5 fruit fly cellular contexts compared by ENCODE assay signal in genomic region chr2L:530245-530644, dm6.
TF ChIP-seq lines count a peak whose summit lies in the region.

No protein-coding gene starts in this region.

- TF ChIP-seq CTCF in whole organism, embryonic (GFP tag; optimal IDR thresholded peaks at IDR 0.05; lab: Kevin White, UChicago), result no peak

TF ChIP-seq in whole organism, 6 proteins besides CTCF, POLR2A, EP300 and RAD21:
- TF ChIP-seq psq (optimal IDR thresholded peaks at IDR 0.05; lab: Kevin White, UChicago) (no peak), Dll (optimal IDR thresholded peaks at IDR 0.05; lab: Kevin White, UChicago) (peak; percentile 13)

TF ChIP-seq in whole organism, embryonic, 481 proteins besides CTCF, POLR2A, EP300 and RAD21 (continues in another document):
- TF ChIP-seq Trl (optimal IDR thresholded peaks at IDR 0.05; lab: Kevin White, UChicago) (no peak), Trl (GFP tag; optimal IDR thresholded peaks at IDR 0.05; lab: Kevin White, UChicago) (peak; percentile 28), Atf6 (GFP tag; IDR thresholded peaks at IDR 0.05; lab: Robert Waterston, UW) (no peak), CG1602 (GFP tag; optimal IDR thresholded peaks at IDR 0.05; lab: Kevin White, UChicago) (peak; percentile 4), CG34422 (GFP tag; IDR thresholded peaks at IDR 0.05; lab: Robert Waterston, UW) (peak; percentile 28; the same call in 1 of the 3 replicates), Pdp1 (GFP tag; optimal IDR thresholded peaks at IDR 0.05; lab: Kevin White, UChicago) (peak in 1 of 2 experiments; percentile 30), Med (GFP tag; lab: Kevin White, UChicago) (peak; percentile 73), dmrt99B (tag; optimal IDR thresholded peaks at IDR 0.05; lab: Kevin White, UChicago) (peak; percentile 35), hkb (optimal IDR thresholded peaks at IDR 0.05; lab: Kevin White, UChicago) (no peak), hkb (GFP tag; IDR thresholded peaks at IDR 0.05; lab: Robert Waterston, UW) (0 out of 2 replicates have a peak, but pooled peaks have one; percentile 21), chif (GFP tag; optimal IDR thresholded peaks at IDR 0.05; lab: Kevin White, UChicago) (peak; percentile 32 to 37), Mrtf (GFP tag; IDR thresholded peaks at IDR 0.05; lab: Robert Waterston, UW) (no peak), pan (optimal IDR thresholded peaks at IDR 0.05; lab: Kevin White, UChicago) (no peak), pan (GFP tag; optimal IDR thresholded peaks at IDR 0.05 in 1 of 2, IDR thresholded peaks at IDR 0.05 in 1 of 2) (peak in 1 of 2 experiments; percentile 6), HLHmδ (GFP tag; optimal IDR thresholded peaks at IDR 0.05; lab: Kevin White, UChicago) (no peak), CG17568 (GFP tag; optimal IDR thresholded peaks at IDR 0.05; lab: Kevin White, UChicago) (no peak), Sox100B (GFP tag; optimal IDR thresholded peaks at IDR 0.05; lab: Kevin White, UChicago) (no peak), aop (GFP tag; IDR thresholded peaks at IDR 0.05; lab: Robert Waterston, UW) (no peak), Xbp1 (GFP tag; optimal IDR thresholded peaks at IDR 0.05; lab: Kevin White, UChicago) (peak; percentile 47), CG2129 (GFP tag; IDR thresholded peaks at IDR 0.05; lab: Robert Waterston, UW; ENCODE audit: partially characterized antibody) (no peak), Meics (GFP tag; optimal IDR thresholded peaks at IDR 0.05; lab: Kevin White, UChicago) (no peak), lmd (GFP tag; IDR thresholded peaks at IDR 0.05; lab: Robert Waterston, UW) (no peak)

TF ChIP-seq in whole organism, prepupa, 60 proteins besides CTCF, POLR2A, EP300 and RAD21 (continues in another document):
- TF ChIP-seq CG32006 (GFP tag; optimal IDR thresholded peaks at IDR 0.05; lab: Kevin White, UChicago) (peak; percentile 42), spab (GFP tag; optimal IDR thresholded peaks at IDR 0.05; lab: Kevin White, UChicago) (peak; percentile 41), CG8119 (GFP tag; IDR thresholded peaks at IDR 0.05; lab: Robert Waterston, UW) (0 out of 3 replicates have a peak, but pooled peaks have one; percentile 44), CG6276 (GFP tag; optimal IDR thresholded peaks at IDR 0.05; lab: Kevin White, UChicago) (no peak), CG8632 (GFP tag; optimal IDR thresholded peaks at IDR 0.05; lab: Kevin White, UChicago) (peak; percentile 68), CG3032 (tag; optimal IDR thresholded peaks at IDR 0.05; lab: Kevin White, UChicago) (peak; percentile 25), CG31627 (GFP tag; optimal IDR thresholded peaks at IDR 0.05; lab: Kevin White, UChicago) (peak; percentile 96), vri (GFP tag; optimal IDR thresholded peaks at IDR 0.05; lab: Kevin White, UChicago) (peak; percentile 96), esn (GFP tag; optimal IDR thresholded peaks at IDR 0.05; lab: Kevin White, UChicago) (peak; percentile 97), CG16779 (tag; optimal IDR thresholded peaks at IDR 0.05; lab: Kevin White, UChicago) (peak; percentile 66), dac (GFP tag; optimal IDR thresholded peaks at IDR 0.05; lab: Kevin White, UChicago) (no peak), Blimp-1 (GFP tag; optimal IDR thresholded peaks at IDR 0.05; lab: Kevin White, UChicago) (peak; percentile 71), achi (GFP tag; optimal IDR thresholded peaks at IDR 0.05; lab: Kevin White, UChicago) (peak; percentile 73), CG7368 (GFP tag; optimal IDR thresholded peaks at IDR 0.05; lab: Kevin White, UChicago) (peak; percentile 75), Hr4 (GFP tag; optimal IDR thresholded peaks at IDR 0.05; lab: Kevin White, UChicago) (no peak), Gug (GFP tag; IDR thresholded peaks at IDR 0.05; lab: Robert Waterston, UW) (no peak), Eip93F (GFP tag; optimal IDR thresholded peaks at IDR 0.05; lab: Kevin White, UChicago) (peak; percentile 96), salr (GFP tag; optimal IDR thresholded peaks at IDR 0.05; lab: Kevin White, UChicago) (peak; percentile 15 to 25), Eip75B (GFP tag; optimal IDR thresholded peaks at IDR 0.05; lab: Kevin White, UChicago) (peak; percentile 90), CG6163 (GFP tag; IDR thresholded peaks at IDR 0.05; lab: Robert Waterston, UW) (peak; percentile 86), svp (GFP tag; lab: Kevin White, UChicago) (peak; percentile 98), CG6792 (GFP tag; optimal IDR thresholded peaks at IDR 0.05; lab: Kevin White, UChicago) (peak; percentile 91), fd85E (GFP tag; optimal IDR thresholded peaks at IDR 0.05; lab: Kevin White, UChicago) (peak; percentile 41)

TF ChIP-seq in whole organism, pupa, 21 proteins besides CTCF, POLR2A, EP300 and RAD21:
- TF ChIP-seq CG12605 (GFP tag; IDR thresholded peaks at IDR 0.05; lab: Robert Waterston, UW) (no peak), D1 (tag; optimal IDR thresholded peaks at IDR 0.05; lab: Kevin White, UChicago) (no peak), CG8159 (tag; optimal IDR thresholded peaks at IDR 0.05; lab: Kevin White, UChicago) (peak; percentile 57), Pif1B (GFP tag; optimal IDR thresholded peaks at IDR 0.05; lab: Kevin White, UChicago) (peak; percentile 72), Snoo (tag; optimal IDR thresholded peaks at IDR 0.05; lab: Kevin White, UChicago) (peak; percentile 91), CG17806 (tag; optimal IDR thresholded peaks at IDR 0.05; lab: Kevin White, UChicago) (peak; percentile 57), CG34367 (tag; optimal IDR thresholded peaks at IDR 0.05; lab: Kevin White, UChicago) (peak; percentile 71), Ets98B (GFP tag; IDR thresholded peaks at IDR 0.05; lab: Robert Waterston, UW) (0 out of 2 replicates have a peak, but pooled peaks have one; percentile 10), CG15710 (tag; optimal IDR thresholded peaks at IDR 0.05; lab: Kevin White, UChicago) (peak; percentile 74), CG8301 (tag; optimal IDR thresholded peaks at IDR 0.05; lab: Kevin White, UChicago) (peak; percentile 10), CG32121 (GFP tag; IDR thresholded peaks at IDR 0.05; lab: Robert Waterston, UW) (no peak), rn (GFP tag; IDR thresholded peaks at IDR 0.05; lab: Robert Waterston, UW) (no peak), Pif1A (GFP tag; optimal IDR thresholded peaks at IDR 0.05; lab: Kevin White, UChicago) (peak; percentile 73), fd96Ca (GFP tag; IDR thresholded peaks at IDR 0.05; lab: Robert Waterston, UW) (peak; percentile 45; the same call in 1 of the 3 replicates), CG9948 (tag; optimal IDR thresholded peaks at IDR 0.05; lab: Kevin White, UChicago) (peak; percentile 65), CG13204 (GFP tag; optimal IDR thresholded peaks at IDR 0.05; lab: Kevin White, UChicago) (peak; percentile 13), CG10348 (GFP tag; IDR thresholded peaks at IDR 0.05; lab: Robert Waterston, UW) (no peak), CG14655 (GFP tag; optimal IDR thresholded peaks at IDR 0.05; lab: Kevin White, UChicago) (peak; percentile 49)

TF ChIP-seq in whole organism, wandering third instar larva, 38 proteins besides CTCF, POLR2A, EP300 and RAD21:
- no peak for TF ChIP-seq brk (GFP tag; optimal IDR thresholded peaks at IDR 0.05; lab: Kevin White, UChicago)
- peak; percentile 92 for TF ChIP-seq woc (GFP tag; optimal IDR thresholded peaks at IDR 0.05; lab: Kevin White, UChicago)
- peak; percentile 91 for TF ChIP-seq rgr (GFP tag; optimal IDR thresholded peaks at IDR 0.05; lab: Kevin White, UChicago)
- peak; percentile 96 for TF ChIP-seq OdsH (GFP tag; optimal IDR thresholded peaks at IDR 0.05; lab: Kevin White, UChicago)
- TF ChIP-seq br (GFP tag; optimal IDR thresholded peaks at IDR 0.05; lab: Kevin White, UChicago), result peak; percentile 97
- TF ChIP-seq dl (GFP tag; optimal IDR thresholded peaks at IDR 0.05; lab: Kevin White, UChicago; ENCODE audit: insufficient read depth in 1 of 2, partially characterized antibody in 2 of 2), result no peak
- peak; percentile 65 for TF ChIP-seq CG9705 (GFP tag; optimal IDR thresholded peaks at IDR 0.05; lab: Kevin White, UChicago)
- peak; percentile 92 for TF ChIP-seq ey (GFP tag; optimal IDR thresholded peaks at IDR 0.05; lab: Kevin White, UChicago)
- no peak for TF ChIP-seq pan (optimal IDR thresholded peaks at IDR 0.05; lab: Kevin White, UChicago)
- peak; percentile 95 for TF ChIP-seq Sp1 (GFP tag; optimal IDR thresholded peaks at IDR 0.05; lab: Kevin White, UChicago)
- TF ChIP-seq h (GFP tag; optimal IDR thresholded peaks at IDR 0.05; lab: Kevin White, UChicago), result peak; percentile 92
- TF ChIP-seq Hr83 (GFP tag; optimal IDR thresholded peaks at IDR 0.05; lab: Kevin White, UChicago; ENCODE audit: poor library complexity, severe bottlenecking), result peak; percentile 52
- no peak for TF ChIP-seq CrebA (GFP tag; optimal IDR thresholded peaks at IDR 0.05; lab: Kevin White, UChicago; ENCODE audit: borderline replicate concordance)
- TF ChIP-seq Myc (optimal IDR thresholded peaks at IDR 0.05; lab: Kevin White, UChicago), result no peak
- TF ChIP-seq Hnf4 (GFP tag; optimal IDR thresholded peaks at IDR 0.05; lab: Kevin White, UChicago), result peak; percentile 94
- TF ChIP-seq Rel (GFP tag; optimal IDR thresholded peaks at IDR 0.05; lab: Kevin White, UChicago), result no peak
- TF ChIP-seq Rel (tag; optimal IDR thresholded peaks at IDR 0.05; lab: Kevin White, UChicago), result peak; percentile 53
- peak; percentile 81 for TF ChIP-seq sage (GFP tag; optimal IDR thresholded peaks at IDR 0.05; lab: Kevin White, UChicago)
- TF ChIP-seq HLH106 (tag; optimal IDR thresholded peaks at IDR 0.05; lab: Kevin White, UChicago), result peak; percentile 89
- TF ChIP-seq Jra (GFP tag; optimal IDR thresholded peaks at IDR 0.05; lab: Kevin White, UChicago), result no peak
- peak; percentile 73 for TF ChIP-seq dsf (GFP tag; optimal IDR thresholded peaks at IDR 0.05; lab: Kevin White, UChicago; ENCODE audit: borderline replicate concordance)
- no peak for TF ChIP-seq lola (GFP tag; optimal IDR thresholded peaks at IDR 0.05; lab: Kevin White, UChicago)
- no peak for TF ChIP-seq Dif (GFP tag; optimal IDR thresholded peaks at IDR 0.05; lab: Kevin White, UChicago; ENCODE audit: partially characterized antibody)
- no peak for TF ChIP-seq usp (GFP tag; optimal IDR thresholded peaks at IDR 0.05; lab: Kevin White, UChicago)
- peak; percentile 92 for TF ChIP-seq psq (GFP tag; optimal IDR thresholded peaks at IDR 0.05; lab: Kevin White, UChicago)
- peak; percentile 40 to 96 for TF ChIP-seq foxo (GFP tag; optimal IDR thresholded peaks at IDR 0.05; lab: Kevin White, UChicago)
- no peak for TF ChIP-seq Abd-B (GFP tag; optimal IDR thresholded peaks at IDR 0.05; lab: Kevin White, UChicago)
- TF ChIP-seq fru (GFP tag; optimal IDR thresholded peaks at IDR 0.05; lab: Kevin White, UChicago), result peak; percentile 96
- TF ChIP-seq Mio (GFP tag; optimal IDR thresholded peaks at IDR 0.05; lab: Kevin White, UChicago), result peak; percentile 68
- peak; percentile 68 for TF ChIP-seq CG32264 (GFP tag; optimal IDR thresholded peaks at IDR 0.05; lab: Kevin White, UChicago)
- peak; percentile 84 for TF ChIP-seq dmrt93B (GFP tag; optimal IDR thresholded peaks at IDR 0.05; lab: Kevin White, UChicago)
